ENCODE assay signal across 2 fruit fly cellular contexts in genomic region chr3R:17591831-17592230, dm6.
TF ChIP-seq lines count a peak whose summit lies in the region.

No protein-coding gene starts in this region.

- TF ChIP-seq CTCF in whole organism, embryonic (GFP tag; optimal IDR thresholded peaks at IDR 0.05; lab: Kevin White, UChicago), result no peak

TF ChIP-seq in whole organism, embryonic, 481 proteins besides CTCF, POLR2A, EP300 and RAD21 (continues in another document):
- TF ChIP-seq CG17912 (GFP tag; optimal IDR thresholded peaks at IDR 0.05; lab: Kevin White, UChicago) (no peak), CG15696 (tag; optimal IDR thresholded peaks at IDR 0.05; lab: Kevin White, UChicago) (peak; percentile 4), sd (tag; optimal IDR thresholded peaks at IDR 0.05; lab: Kevin White, UChicago) (no peak), CG11504 (tag; optimal IDR thresholded peaks at IDR 0.05; lab: Kevin White, UChicago) (peak; percentile 54), gt (GFP tag; IDR thresholded peaks at IDR 0.05; lab: Robert Waterston, UW) (no peak), CG12659 (GFP tag; optimal IDR thresholded peaks at IDR 0.05; lab: Kevin White, UChicago) (no peak), pan (optimal IDR thresholded peaks at IDR 0.05; lab: Kevin White, UChicago) (no peak), pan (GFP tag; optimal IDR thresholded peaks at IDR 0.05 in 1 of 2, IDR thresholded peaks at IDR 0.05 in 1 of 2) (no peak), CG31441 (GFP tag; IDR thresholded peaks at IDR 0.05; lab: Robert Waterston, UW) (0 out of 2 replicates have a peak, but pooled peaks have one; percentile 13), CG12942 (GFP tag; optimal IDR thresholded peaks at IDR 0.05; lab: Kevin White, UChicago) (no peak), CG2712 (tag; optimal IDR thresholded peaks at IDR 0.05; lab: Kevin White, UChicago) (peak; percentile 49), lola (GFP tag; optimal IDR thresholded peaks at IDR 0.05; lab: Kevin White, UChicago) (peak in 1 of 3 experiments; percentile 16), CG17829 (tag; optimal IDR thresholded peaks at IDR 0.05; lab: Kevin White, UChicago) (peak; percentile 12), CG30403 (GFP tag; optimal IDR thresholded peaks at IDR 0.05; lab: Kevin White, UChicago) (no peak), phol (tag; optimal IDR thresholded peaks at IDR 0.05; lab: Kevin White, UChicago) (peak; percentile 48), pho (GFP tag; optimal IDR thresholded peaks at IDR 0.05; lab: Kevin White, UChicago) (no peak), CG6854 (GFP tag; optimal IDR thresholded peaks at IDR 0.05; lab: Kevin White, UChicago) (no peak), gem (tag; optimal IDR thresholded peaks at IDR 0.05; lab: Kevin White, UChicago) (peak; percentile 49), bcd (GFP tag; optimal IDR thresholded peaks at IDR 0.05; lab: Kevin White, UChicago) (no peak), CG9727 (GFP tag; optimal IDR thresholded peaks at IDR 0.05; lab: Kevin White, UChicago) (peak; percentile 16), ab (GFP tag; optimal IDR thresholded peaks at IDR 0.05; lab: Kevin White, UChicago) (no peak), CG7839 (tag; optimal IDR thresholded peaks at IDR 0.05; lab: Kevin White, UChicago) (peak; percentile 31), Sox102F (GFP tag; optimal IDR thresholded peaks at IDR 0.05; lab: Kevin White, UChicago) (peak; percentile 8), TFAM (GFP tag; optimal IDR thresholded peaks at IDR 0.05; lab: Kevin White, UChicago) (no peak), wdn (GFP tag; IDR thresholded peaks at IDR 0.05; lab: Robert Waterston, UW) (no peak), dmrt99B (tag; optimal IDR thresholded peaks at IDR 0.05; lab: Kevin White, UChicago) (peak; percentile 5), fd64A (GFP tag; optimal IDR thresholded peaks at IDR 0.05; lab: Kevin White, UChicago) (no peak), CG4328 (GFP tag; optimal IDR thresholded peaks at IDR 0.05; lab: Kevin White, UChicago) (no peak), Xbp1 (GFP tag; optimal IDR thresholded peaks at IDR 0.05; lab: Kevin White, UChicago) (no peak), dati (GFP tag; IDR thresholded peaks at IDR 0.05; lab: Robert Waterston, UW) (no peak), sisA (GFP tag; IDR thresholded peaks at IDR 0.05; lab: Robert Waterston, UW) (0 out of 2 replicates have a peak, but pooled peaks have one; percentile 19), CG7357 (GFP tag; IDR thresholded peaks at IDR 0.05; lab: Robert Waterston, UW) (no peak), Scr (GFP tag; IDR thresholded peaks at IDR 0.05; lab: Robert Waterston, UW; ENCODE audit: partially characterized antibody) (no peak), abd-A (tag; optimal IDR thresholded peaks at IDR 0.05; lab: Kevin White, UChicago) (no peak), CG8281 (tag; optimal IDR thresholded peaks at IDR 0.05; lab: Kevin White, UChicago) (no peak), dmrt11E (tag; optimal IDR thresholded peaks at IDR 0.05; lab: Kevin White, UChicago) (peak; percentile 42), CG14710 (tag; optimal IDR thresholded peaks at IDR 0.05; lab: Kevin White, UChicago) (peak; percentile 16), CG6175 (GFP tag; IDR thresholded peaks at IDR 0.05; lab: Robert Waterston, UW) (no peak), Sox100B (GFP tag; optimal IDR thresholded peaks at IDR 0.05; lab: Kevin White, UChicago) (no peak), Rx (GFP tag; IDR thresholded peaks at IDR 0.05; lab: Robert Waterston, UW) (no peak), CG6683 (GFP tag; optimal IDR thresholded peaks at IDR 0.05; lab: Kevin White, UChicago) (no peak), inv (GFP tag; IDR thresholded peaks at IDR 0.05; lab: Robert Waterston, UW; ENCODE audit: partially characterized antibody) (no peak), CG10267 (tag; optimal IDR thresholded peaks at IDR 0.05; lab: Kevin White, UChicago) (peak; percentile 9), CG18262 (tag; optimal IDR thresholded peaks at IDR 0.05; lab: Kevin White, UChicago) (peak; percentile 41), Hr3 (GFP tag; optimal IDR thresholded peaks at IDR 0.05; lab: Kevin White, UChicago) (no peak), CG1832 (GFP tag; optimal IDR thresholded peaks at IDR 0.05; lab: Kevin White, UChicago) (no peak), NC2α (GFP tag; optimal IDR thresholded peaks at IDR 0.05; lab: Kevin White, UChicago) (no peak)

TF ChIP-seq in whole organism, prepupa, 60 proteins besides CTCF, POLR2A, EP300 and RAD21:
- TF ChIP-seq Blimp-1 (GFP tag; optimal IDR thresholded peaks at IDR 0.05; lab: Kevin White, UChicago) (no peak), dac (GFP tag; optimal IDR thresholded peaks at IDR 0.05; lab: Kevin White, UChicago) (no peak), svp (GFP tag; lab: Kevin White, UChicago) (peak; percentile 60), Eip78C (GFP tag; lab: Kevin White, UChicago) (no peak)

Comparison
In these comparisons a context has a peak if more than half of its experiments do, and no peak if none do; other contexts are left out.
1. Of the 7 proteins assayed by ChIP-seq in both whole organism, embryonic and whole organism, prepupa: peak only in whole organism, embryonic: Sox102F; only in whole organism, prepupa: none; in both: none; in neither: 6.